Fruit fly (Drosophila melanogaster) whole organism, embryonic: ENCODE data around the gene Hex-t2.

Experiments used
- Aef1 ChIP-seq: fragments of 200-800 bp; sonication (Bioruptor generic); IDR thresholded peaks from 3 replicates; pipeline ENCODE4 v1.3.6; 2022; ENCODE audit warnings: missing biosample characterization, missing genetic modification characterization
- Bgb ChIP-seq: fragments of 200-800 bp; sonication (Bioruptor generic); IDR thresholded peaks from 2 replicates; pipeline ENCODE4 v1.3.6; 2022; ENCODE audit warnings: missing biosample characterization, missing genetic modification characterization; ENCODE audit not compliant: partially characterized antibody
- CG15514 ChIP-seq: fragments of 200-800 bp; sonication (Bioruptor generic); optimal IDR thresholded peaks from 3 replicates; lab custom pipeline; 2017; ENCODE audit warnings: missing biosample characterization, missing genetic modification characterization, mild to moderate bottlenecking, moderate library complexity, missing genetic modification reagents
- CG17802 ChIP-seq: fragments of 200-800 bp; sonication (Bioruptor generic); optimal IDR thresholded peaks from 2 replicates; lab custom pipeline; 2018; ENCODE audit warnings: missing biosample characterization, mild to moderate bottlenecking, missing genetic modification characterization, moderate library complexity
- CG18476 ChIP-seq: fragments of 200-800 bp; sonication (Bioruptor generic); optimal IDR thresholded peaks from 2 replicates; lab custom pipeline; 2016; ENCODE audit warnings: missing biosample characterization, mild to moderate bottlenecking, missing genetic modification characterization
- CG2875 ChIP-seq: fragments of 200-800 bp; sonication (Bioruptor generic); optimal IDR thresholded peaks from 2 replicates; lab custom pipeline; 2017; ENCODE audit warnings: missing biosample characterization, mild to moderate bottlenecking, missing genetic modification characterization, missing genetic modification reagents
- CG4360 ChIP-seq: fragments of 200-800 bp; sonication (Bioruptor generic); IDR thresholded peaks from 2 replicates; pipeline ENCODE4 v1.3.6; 2022; ENCODE audit warnings: missing biosample characterization, missing genetic modification characterization
- CG5180 ChIP-seq: fragments of 200-800 bp; sonication (Bioruptor generic); optimal IDR thresholded peaks from 3 replicates; lab custom pipeline; 2017; ENCODE audit warnings: missing biosample characterization, missing genetic modification characterization, mild to moderate bottlenecking, moderate library complexity, missing genetic modification reagents
- CG6854 ChIP-seq: fragments of 200-800 bp; sonication (Bioruptor generic); optimal IDR thresholded peaks from 3 replicates; lab custom pipeline; 2017; ENCODE audit warnings: missing biosample characterization, mild to moderate bottlenecking, missing genetic modification characterization
- CG7745 ChIP-seq: fragments of 200-800 bp; sonication (Bioruptor generic); optimal IDR thresholded peaks from 2 replicates; lab custom pipeline; 2018; ENCODE audit warnings: missing biosample characterization, mild to moderate bottlenecking, missing genetic modification characterization, moderate library complexity
- CG8359 ChIP-seq: fragments of 200-800 bp; sonication (Bioruptor generic); optimal IDR thresholded peaks from 2 replicates; lab custom pipeline; 2017; ENCODE audit warnings: missing biosample characterization, mild to moderate bottlenecking, missing genetic modification characterization, borderline replicate concordance
- CG8388 ChIP-seq: fragments of 200-800 bp; sonication (Bioruptor generic); optimal IDR thresholded peaks from 2 replicates; lab custom pipeline; 2019; ENCODE audit warnings: missing biosample characterization, mild to moderate bottlenecking, missing genetic modification characterization, moderate library complexity
- Doc2 ChIP-seq: fragments of 200-800 bp; sonication (Bioruptor generic); IDR thresholded peaks from 2 replicates; pipeline ENCODE4 v1.3.6; 2022; ENCODE audit warnings: missing biosample characterization, missing genetic modification characterization
- Drgx ChIP-seq: fragments of 200-800 bp; sonication (Bioruptor generic); IDR thresholded peaks from 2 replicates; pipeline ENCODE4 v1.3.6; 2022; ENCODE audit warnings: missing biosample characterization, missing genetic modification characterization
- Elba2 ChIP-seq: fragments of 200-800 bp; sonication (Bioruptor generic); optimal IDR thresholded peaks from 3 replicates; lab custom pipeline; 2016; ENCODE audit warnings: missing biosample characterization, missing genetic modification characterization
- Ets65A ChIP-seq: fragments of 200-800 bp; sonication (Bioruptor generic); peaks from one replicate; lab custom pipeline; 2016; ENCODE audit warnings: missing biosample characterization, missing genetic modification characterization
- Fer2 ChIP-seq: fragments of 200-800 bp; sonication (Bioruptor generic); optimal IDR thresholded peaks from 2 replicates; lab custom pipeline; 2018; ENCODE audit warnings: missing biosample characterization, mild to moderate bottlenecking, missing genetic modification characterization, moderate library complexity
- Fer3 ChIP-seq: fragments of 200-800 bp; sonication (Bioruptor generic); optimal IDR thresholded peaks from 2 replicates; lab custom pipeline; 2018; ENCODE audit warnings: missing biosample characterization, mild to moderate bottlenecking, missing genetic modification characterization, moderate library complexity
- Hmx ChIP-seq: fragments of 200-800 bp; sonication (Bioruptor generic); optimal IDR thresholded peaks from 2 replicates; lab custom pipeline; 2016; ENCODE audit warnings: missing biosample characterization, missing genetic modification characterization
- Lhr ChIP-seq: fragments of 200-800 bp; sonication (Bioruptor generic); optimal IDR thresholded peaks from 3 replicates; lab custom pipeline; 2017; ENCODE audit warnings: mild to moderate bottlenecking, missing biosample characterization, missing genetic modification reagents, missing genetic modification characterization
- NC2α ChIP-seq: fragments of 200-800 bp; sonication (Bioruptor generic); optimal IDR thresholded peaks from 2 replicates; lab custom pipeline; 2016; ENCODE audit warnings: missing biosample characterization, missing genetic modification characterization
- Oaz ChIP-seq: fragments of 200-800 bp; sonication (Bioruptor generic); IDR thresholded peaks from 2 replicates; pipeline ENCODE4 v1.3.6; 2022; ENCODE audit warnings: missing biosample characterization, missing genetic modification characterization
- Sin3A ChIP-seq: fragments of >200 bp; optimal IDR thresholded peaks from 2 replicates; lab custom pipeline; 2018
- Sry-β ChIP-seq: fragments of 200-800 bp; sonication (Bioruptor generic); optimal IDR thresholded peaks from 2 replicates; lab custom pipeline; 2018; ENCODE audit warnings: missing biosample characterization, mild to moderate bottlenecking, missing genetic modification characterization, moderate library complexity
- ash1 ChIP-seq: fragments of 200-800 bp; sonication (Bioruptor generic); optimal IDR thresholded peaks from 2 replicates; lab custom pipeline; 2018; ENCODE audit warnings: missing biosample characterization, mild to moderate bottlenecking, missing genetic modification characterization
- br ChIP-seq: fragments of >200 bp; optimal IDR thresholded peaks from 2 replicates; lab custom pipeline; 2017
- bsh ChIP-seq, 2 experiments: fragments of 200-800 bp; sonication (Bioruptor generic); optimal IDR thresholded peaks; 2 replicates each; lab custom pipeline; 2017 to 2018; ENCODE audit warnings: mild to moderate bottlenecking in 2 of 2, missing biosample characterization in 2 of 2, missing genetic modification characterization in 2 of 2, moderate library complexity in 1 of 2
- crp ChIP-seq, 2 experiments: fragments of 200-800 bp; sonication (Bioruptor generic); optimal IDR thresholded peaks; 2 replicates in 1 of 2; 3 replicates in 1 of 2; lab custom pipeline; 2017; ENCODE audit warnings: missing biosample characterization in 2 of 2, missing genetic modification characterization in 2 of 2, mild to moderate bottlenecking in 1 of 2, moderate library complexity in 1 of 2
- dm ChIP-seq: fragments of 200-800 bp; sonication (Bioruptor generic); optimal IDR thresholded peaks from 3 replicates; lab custom pipeline; 2016; ENCODE audit warnings: missing biosample characterization, missing genetic modification characterization
- en ChIP-seq: fragments of 200-800 bp; sonication (Bioruptor generic); optimal IDR thresholded peaks from 2 replicates; lab custom pipeline; 2016; ENCODE audit warnings: missing biosample characterization, missing genetic modification characterization
- eyg ChIP-seq: fragments of 200-800 bp; sonication (Bioruptor generic); optimal IDR thresholded peaks from 3 replicates; lab custom pipeline; 2016; ENCODE audit warnings: missing biosample characterization, missing genetic modification characterization
- gce ChIP-seq: fragments of 200-800 bp; sonication (Bioruptor generic); IDR thresholded peaks from 3 replicates; pipeline ENCODE4 v1.3.6; 2022; ENCODE audit warnings: missing biosample characterization, missing genetic modification characterization
- nom ChIP-seq: fragments of 200-800 bp; sonication (Bioruptor generic); optimal IDR thresholded peaks from 2 replicates; lab custom pipeline; 2017; ENCODE audit warnings: missing biosample characterization, missing genetic modification characterization, mild to moderate bottlenecking, moderate library complexity, missing genetic modification reagents
- ranshi ChIP-seq: fragments of 200-800 bp; sonication (Bioruptor generic); IDR thresholded peaks from 2 replicates; pipeline ENCODE4 v1.3.6; 2022; ENCODE audit warnings: missing biosample characterization, missing genetic modification characterization
- sens ChIP-seq: fragments of 200-800 bp; sonication (Bioruptor generic); peaks from one replicate; lab custom pipeline; 2016; ENCODE audit warnings: missing biosample characterization, missing genetic modification characterization
- seq ChIP-seq: fragments of 200-800 bp; sonication (Bioruptor generic); IDR thresholded peaks from 2 replicates; pipeline ENCODE4 v1.3.6; 2022; ENCODE audit warnings: missing biosample characterization, missing genetic modification characterization
- shn ChIP-seq: fragments of 200-800 bp; sonication (Bioruptor generic); optimal IDR thresholded peaks from 3 replicates; lab custom pipeline; 2016; ENCODE audit warnings: missing biosample characterization, missing genetic modification characterization
- wek ChIP-seq: fragments of 200-800 bp; sonication (Bioruptor generic); optimal IDR thresholded peaks from 3 replicates; lab custom pipeline; 2018; ENCODE audit warnings: missing biosample characterization, mild to moderate bottlenecking, missing genetic modification characterization, moderate library complexity
- zfh1 ChIP-seq: fragments of 200-800 bp; sonication (Bioruptor generic); IDR thresholded peaks from 3 replicates; pipeline ENCODE4 v1.3.6; 2022; ENCODE audit warnings: missing biosample characterization, missing genetic modification characterization

Hex-t2 gene

DNA sequence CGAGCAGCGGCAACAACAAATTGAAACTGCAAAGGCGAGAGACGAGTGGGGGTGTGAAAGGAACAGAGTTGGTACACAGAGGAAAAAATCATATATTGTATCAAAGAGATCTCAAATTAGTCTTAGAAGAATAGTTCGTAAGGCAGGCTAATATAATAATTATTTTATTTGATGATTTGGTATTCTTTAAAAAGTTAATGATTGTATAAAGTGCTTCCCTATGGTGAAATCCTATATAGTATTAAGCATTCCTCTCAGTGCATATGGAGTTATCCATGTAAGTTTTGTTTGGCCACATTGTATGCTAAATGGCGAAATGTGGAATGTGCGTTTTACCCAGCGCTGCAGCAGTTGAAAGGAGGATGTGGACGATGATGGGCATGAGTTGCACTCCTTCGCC lies 33.2 kb downstream of the Hex-t2 start:
- TF ChIP-seq Oaz (no peak), CG5180 (GFP tag; lab: Kevin White, UChicago) (no peak), Sry-β (GFP tag; lab: Kevin White, UChicago) (no peak), Aef1 (GFP tag; lab: Robert Waterston, UW) (no peak), CG2875 (GFP tag; lab: Kevin White, UChicago) (no peak), gce (GFP tag; lab: Robert Waterston, UW) (no peak), CG15514 (GFP tag; lab: Kevin White, UChicago) (no peak), seq (GFP tag; lab: Robert Waterston, UW) (no peak)

DNA sequence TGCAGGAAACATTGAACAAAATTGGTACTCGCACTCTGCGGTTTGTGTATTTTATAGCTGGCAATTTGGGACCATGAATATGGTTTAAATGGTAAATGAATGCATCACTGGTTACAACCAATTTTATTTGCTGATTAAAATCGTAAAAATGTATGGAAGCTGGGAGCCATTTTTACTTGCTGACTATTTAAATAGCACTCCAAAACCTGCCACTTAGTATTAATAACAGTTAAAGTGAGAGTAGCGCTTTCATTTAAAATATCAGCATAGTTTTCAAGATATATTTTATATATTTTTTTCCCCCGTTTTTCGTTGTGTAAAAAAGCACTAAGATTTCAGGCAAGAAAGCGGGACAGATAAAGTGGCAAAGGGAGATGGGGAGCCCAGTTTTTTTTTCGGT lies 34.0 kb downstream of the Hex-t2 start:
- TF ChIP-seq shn (GFP tag; lab: Kevin White, UChicago) (no peak), crp (GFP tag; optimal IDR thresholded peaks at IDR 0.05; lab: Kevin White, UChicago) (no peak), dm (no peak), ash1 (no peak), br (lab: Kevin White, UChicago) (no peak), ranshi (GFP tag; lab: Robert Waterston, UW) (no peak), en (GFP tag; lab: Kevin White, UChicago) (no peak), Elba2 (GFP tag; lab: Kevin White, UChicago) (no peak), NC2α (no peak), Lhr (no peak), CG4360 (no peak), CG17802 (no peak), Doc2 (GFP tag; lab: Robert Waterston, UW) (no peak), Fer2 (tag; lab: Kevin White, UChicago) (no peak), wek (GFP tag; lab: Kevin White, UChicago) (no peak), Bgb (GFP tag; lab: Robert Waterston, UW) (no peak), CG8388 (GFP tag; lab: Kevin White, UChicago) (no peak), Fer3 (tag; lab: Kevin White, UChicago) (no peak), CG8359 (no peak), Hmx (GFP tag; lab: Kevin White, UChicago) (no peak)
- TF ChIP-seq, all 482 proteins: peak for 0

DNA sequence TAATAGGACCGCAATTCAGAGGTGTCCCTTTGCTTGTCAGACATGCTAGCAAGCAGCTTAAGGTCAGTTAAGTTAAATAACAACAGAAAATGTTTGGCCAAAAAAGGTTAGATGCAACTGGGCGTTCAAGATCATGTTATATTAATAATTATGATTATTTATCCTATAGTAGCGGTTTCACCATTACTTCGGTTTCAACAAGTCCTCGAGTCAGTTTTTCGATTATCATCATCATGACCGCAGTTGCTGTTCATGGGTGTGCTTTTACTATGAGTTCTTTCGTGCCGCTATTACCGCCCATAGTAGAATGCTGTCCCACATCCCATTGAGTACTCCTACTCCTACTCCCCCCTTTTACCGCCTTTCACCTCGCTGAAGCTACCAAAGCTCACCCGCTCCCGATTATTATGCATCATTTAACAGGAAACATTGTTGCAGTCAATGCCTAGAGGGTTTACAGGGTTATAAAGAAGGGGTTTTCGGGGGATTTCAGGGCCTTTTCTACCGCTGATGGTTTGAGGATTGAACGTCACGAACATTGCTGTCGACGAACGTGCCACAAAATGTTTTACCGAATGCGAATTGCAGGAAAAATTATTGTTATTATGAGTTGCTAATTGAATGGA lies 34.9 kb downstream of the Hex-t2 start:
- TF ChIP-seq Sin3A (lab: Kevin White, UChicago) = no peak
- peak; percentile 15 for TF ChIP-seq sens (GFP tag; lab: Kevin White, UChicago)
- peak; percentile 18 for TF ChIP-seq nom
- no peak for TF ChIP-seq CG6854 (GFP tag; lab: Kevin White, UChicago)

DNA sequence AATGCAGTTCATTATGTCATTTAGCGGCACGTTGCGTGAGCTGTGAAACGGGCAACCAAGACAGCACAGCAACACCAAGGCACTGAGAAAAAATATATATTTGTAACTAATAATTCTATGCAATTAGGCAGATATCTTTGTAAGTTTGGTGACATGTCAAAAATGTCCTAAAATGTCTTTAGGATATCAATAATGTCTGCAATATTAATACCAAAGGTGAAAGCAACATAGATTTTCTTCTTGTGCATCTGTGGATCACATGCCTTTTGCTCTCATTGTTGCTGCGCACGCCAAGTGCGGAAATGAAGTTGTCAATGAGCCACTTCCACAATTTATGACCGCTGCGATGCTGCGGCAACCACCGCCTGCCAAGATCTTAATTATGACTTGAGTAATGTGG lies 39.0 kb downstream of the Hex-t2 start:
- TF ChIP-seq nom (peak; percentile 66), zfh1 (GFP tag; lab: Robert Waterston, UW) (0 out of 3 replicates have a peak, but pooled peaks have one; percentile 14), Drgx (GFP tag; lab: Robert Waterston, UW) (peak; percentile 77), CG18476 (GFP tag; lab: Kevin White, UChicago) (no peak), eyg (GFP tag; lab: Kevin White, UChicago) (no peak), bsh (GFP tag; optimal IDR thresholded peaks at IDR 0.05; lab: Kevin White, UChicago) (peak in 1 of 2 experiments; percentile 22), CG7745 (tag; lab: Kevin White, UChicago) (no peak), sens (GFP tag; lab: Kevin White, UChicago) (peak; percentile 63), Ets65A (GFP tag; lab: Kevin White, UChicago) (peak; percentile 11)
